Fruit fly (Drosophila melanogaster): ENCODE measurements around the gene CG15892.

CG15892 gene

DNA sequence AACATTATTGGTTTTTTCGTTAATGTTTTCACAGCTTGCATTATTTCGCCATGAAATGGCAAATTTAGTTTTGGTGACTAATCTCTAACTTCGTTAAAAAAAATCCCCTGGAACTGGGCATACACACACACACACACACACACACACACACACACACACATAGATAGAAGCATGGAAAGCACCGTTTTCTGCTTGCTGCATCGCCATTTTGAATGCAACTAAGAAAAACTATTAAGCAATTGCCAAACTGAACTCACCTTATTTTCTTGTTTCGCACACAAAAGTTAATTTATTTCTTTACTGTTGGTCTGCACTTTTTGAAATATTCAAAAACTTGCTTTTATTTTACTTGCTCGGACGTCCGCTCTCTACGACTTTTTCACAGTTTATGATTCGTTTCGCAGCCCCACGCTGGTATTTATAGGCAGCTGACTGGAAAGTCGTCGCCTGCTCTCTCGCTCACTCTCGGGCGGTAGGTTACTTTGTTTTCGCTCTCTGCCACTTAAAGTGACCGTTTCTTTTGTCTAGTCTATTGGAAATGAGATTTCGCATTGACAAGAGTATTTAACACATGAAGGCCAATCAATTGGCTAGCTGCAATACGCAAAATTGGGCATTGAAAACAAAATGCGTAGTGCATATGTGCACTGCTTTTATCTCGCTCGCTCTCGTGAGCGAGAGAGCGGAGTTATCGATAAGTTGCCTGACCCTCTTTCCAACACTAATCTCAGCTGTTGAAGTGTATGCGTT, 15.1 kb downstream of the CG15892 start (continued):
- TF ChIP-seq lola (GFP tag; optimal IDR thresholded peaks at IDR 0.05): no peak
- TF ChIP-seq CG7839 (tag; optimal IDR thresholded peaks at IDR 0.05): no peak
- no peak for TF ChIP-seq CG2129 (GFP tag; IDR thresholded peaks at IDR 0.05; ENCODE audit: partially characterized antibody)
- no peak for TF ChIP-seq CG7372 (GFP tag; IDR thresholded peaks at IDR 0.05)
- TF ChIP-seq CG16779 (GFP tag; IDR thresholded peaks at IDR 0.05): no peak
- no peak for TF ChIP-seq CG11504 (tag; optimal IDR thresholded peaks at IDR 0.05)
- TF ChIP-seq gt (GFP tag; IDR thresholded peaks at IDR 0.05): no peak
- TF ChIP-seq fru (optimal IDR thresholded peaks at IDR 0.05): no peak
- TF ChIP-seq rib (GFP tag; IDR thresholded peaks at IDR 0.05): no peak
- TF ChIP-seq cwo (GFP tag; optimal IDR thresholded peaks at IDR 0.05): no peak
- TF ChIP-seq CG3726 (GFP tag; IDR thresholded peaks at IDR 0.05): no peak
- no peak for TF ChIP-seq lbe (GFP tag; optimal IDR thresholded peaks at IDR 0.05)
- no peak for TF ChIP-seq Nf-YA (GFP tag; IDR thresholded peaks at IDR 0.05)
- TF ChIP-seq CG12299 (tag; optimal IDR thresholded peaks at IDR 0.05): no peak
- no peak for TF ChIP-seq fd96Cb (tag; optimal IDR thresholded peaks at IDR 0.05)
- no peak for TF ChIP-seq Spps (tag; optimal IDR thresholded peaks at IDR 0.05)
- no peak for TF ChIP-seq CG2678 (tag; optimal IDR thresholded peaks at IDR 0.05)
- TF ChIP-seq Aef1 (GFP tag; IDR thresholded peaks at IDR 0.05): no peak
- peak; percentile 94 for TF ChIP-seq Tbp (GFP tag; optimal IDR thresholded peaks at IDR 0.05)
- no peak for TF ChIP-seq HmgZ (tag; optimal IDR thresholded peaks at IDR 0.05)
- TF ChIP-seq CG8478 (optimal IDR thresholded peaks at IDR 0.05): peak; percentile 82
- TF ChIP-seq CG7271 (tag; optimal IDR thresholded peaks at IDR 0.05): no peak
- no peak for TF ChIP-seq Neu2 (GFP tag; optimal IDR thresholded peaks at IDR 0.05; ENCODE audit: borderline replicate concordance)
- no peak for TF ChIP-seq odd (GFP tag; optimal IDR thresholded peaks at IDR 0.05)
- TF ChIP-seq Hmx (GFP tag; optimal IDR thresholded peaks at IDR 0.05): no peak
- TF ChIP-seq CG17802 (tag; optimal IDR thresholded peaks at IDR 0.05): no peak
- TF ChIP-seq Optix (GFP tag; IDR thresholded peaks at IDR 0.05): no peak
- 0 out of 3 replicates have a peak, but pooled peaks have one; percentile 46 for TF ChIP-seq CG2199 (GFP tag; IDR thresholded peaks at IDR 0.05)
- TF ChIP-seq run (tag; optimal IDR thresholded peaks at IDR 0.05): no peak
- no peak for TF ChIP-seq Poxn (GFP tag; IDR thresholded peaks at IDR 0.05)
- peak; percentile 25 for TF ChIP-seq nerfin-1 (tag; optimal IDR thresholded peaks at IDR 0.05)
- no peak for TF ChIP-seq Lim3 (GFP tag; IDR thresholded peaks at IDR 0.05)
- TF ChIP-seq slbo (GFP tag; IDR thresholded peaks at IDR 0.05): no peak
- TF ChIP-seq CG12071 (GFP tag; optimal IDR thresholded peaks at IDR 0.05): no peak
- no peak for TF ChIP-seq croc (GFP tag; conservative IDR thresholded peaks at IDR 0.05)
- peak; percentile 87 for TF ChIP-seq sens (GFP tag)
- peak; percentile 55 for TF ChIP-seq CG34376 (GFP tag; optimal IDR thresholded peaks at IDR 0.05)
- TF ChIP-seq HHEX (GFP tag; optimal IDR thresholded peaks at IDR 0.05): peak; percentile 37
- TF ChIP-seq Hmr (GFP tag; optimal IDR thresholded peaks at IDR 0.05): no peak
- TF ChIP-seq ash1 (GFP tag; optimal IDR thresholded peaks at IDR 0.05): no peak
- no peak for TF ChIP-seq CG7745 (tag; optimal IDR thresholded peaks at IDR 0.05)
- TF ChIP-seq CG18476 (GFP tag; optimal IDR thresholded peaks at IDR 0.05): no peak
- no peak for TF ChIP-seq Taf1 (GFP tag; IDR thresholded peaks at IDR 0.05)
- no peak for TF ChIP-seq CG31388 (GFP tag; optimal IDR thresholded peaks at IDR 0.05)
- TF ChIP-seq gem (tag; optimal IDR thresholded peaks at IDR 0.05): no peak
- TF ChIP-seq ems (GFP tag; optimal IDR thresholded peaks at IDR 0.05): no peak
- TF ChIP-seq CG12942 (GFP tag; optimal IDR thresholded peaks at IDR 0.05): no peak
- peak; percentile 63 for TF ChIP-seq NC2α (GFP tag; optimal IDR thresholded peaks at IDR 0.05)
- TF ChIP-seq sima (GFP tag; optimal IDR thresholded peaks at IDR 0.05): no peak
- TF ChIP-seq unc-4 (GFP tag; IDR thresholded peaks at IDR 0.05; ENCODE audit: partially characterized antibody): peak; percentile 34; the same call in 1 of the 2 replicates
- peak; percentile 52 for TF ChIP-seq CG18599 (GFP tag; optimal IDR thresholded peaks at IDR 0.05)
